Fruit fly (Drosophila melanogaster) Kc167 (cell line): ENCODE results near the gene sbm.

Experiments used
- Myc ChIP-seq: fragments of >200 bp; optimal IDR thresholded peaks from 2 replicates; lab custom pipeline; 2017; ENCODE audit warnings: missing external identifiers
- Sin3A ChIP-seq: fragments of >200 bp; optimal IDR thresholded peaks from 2 replicates; lab custom pipeline; 2018; ENCODE audit warnings: missing external identifiers
- h ChIP-seq: fragments of >200 bp; optimal IDR thresholded peaks from 3 replicates; lab custom pipeline; 2018; ENCODE audit warnings: missing external identifiers
- insv ChIP-seq: fragments of >200 bp; optimal IDR thresholded peaks from 3 replicates; lab custom pipeline; 2018; ENCODE audit warnings: missing external identifiers
- psq ChIP-seq: fragments of >200 bp; optimal IDR thresholded peaks from 2 replicates; lab custom pipeline; 2017; ENCODE audit warnings: missing external identifiers
- ttk ChIP-seq: sonication (Bioruptor generic); optimal IDR thresholded peaks from 2 replicates; lab custom pipeline; 2017; ENCODE audit warnings: missing external identifiers

Gene sbm

dm6 chrX:14603600-14604182 lies 1.3 kb upstream of the sbm start:
- TF ChIP-seq insv (lab: Kevin White, UChicago) (no peak), h (no peak), ttk (no peak), Sin3A (lab: Kevin White, UChicago) (no peak), psq (lab: Kevin White, UChicago) (no peak), Myc (lab: Kevin White, UChicago) (no peak)

- TF ChIP-seq ttk (no peak), Myc (lab: Kevin White, UChicago) (no peak), Sin3A (lab: Kevin White, UChicago) (no peak)
Measured at dm6 chrX:14601922-14602321, 458 bp downstream of the sbm start.

- no peak for TF ChIP-seq h
- no peak for TF ChIP-seq insv (lab: Kevin White, UChicago)
- no peak for TF ChIP-seq Myc (lab: Kevin White, UChicago)
- no peak for TF ChIP-seq psq (lab: Kevin White, UChicago)
- TF ChIP-seq ttk: no peak
- TF ChIP-seq Sin3A (lab: Kevin White, UChicago): no peak
Measured at dm6 chrX:14599431-14599830, 2.9 kb downstream of the sbm start.

dm6 chrX:14598706-14599105 lies 3.7 kb downstream of the sbm start:
- TF ChIP-seq h (no peak), psq (lab: Kevin White, UChicago) (no peak), ttk (no peak), insv (lab: Kevin White, UChicago) (no peak), Sin3A (lab: Kevin White, UChicago) (no peak), Myc (lab: Kevin White, UChicago) (no peak)

dm6 chrX:14593091-14593490 lies 9.3 kb downstream of the sbm start:
- TF ChIP-seq insv (lab: Kevin White, UChicago): no peak
- no peak for TF ChIP-seq ttk
- TF ChIP-seq psq (lab: Kevin White, UChicago): no peak
- no peak for TF ChIP-seq h
- TF ChIP-seq Myc (lab: Kevin White, UChicago): no peak
- TF ChIP-seq Sin3A (lab: Kevin White, UChicago): no peak

- TF ChIP-seq Myc (lab: Kevin White, UChicago): no peak
- no peak for TF ChIP-seq Sin3A (lab: Kevin White, UChicago)
Measured at dm6 chrX:14591491-14591890, 10.9 kb downstream of the sbm start.

dm6 chrX:14588996-14589621 lies 13.3 kb downstream of the sbm start:
- TF ChIP-seq Myc (lab: Kevin White, UChicago): no peak
- no peak for TF ChIP-seq psq (lab: Kevin White, UChicago)
- TF ChIP-seq Sin3A (lab: Kevin White, UChicago): no peak
- TF ChIP-seq h: no peak
- TF ChIP-seq ttk: no peak
- TF ChIP-seq insv (lab: Kevin White, UChicago): no peak

- TF ChIP-seq Myc (lab: Kevin White, UChicago) (no peak), psq (lab: Kevin White, UChicago) (no peak), h (no peak), ttk (no peak), Sin3A (lab: Kevin White, UChicago) (no peak), insv (lab: Kevin White, UChicago) (no peak)
Measured at dm6 chrX:14588509-14588908, 13.9 kb downstream of the sbm start.

- TF ChIP-seq Sin3A (lab: Kevin White, UChicago): no peak
- no peak for TF ChIP-seq h
- no peak for TF ChIP-seq ttk
- TF ChIP-seq insv (lab: Kevin White, UChicago): no peak
- no peak for TF ChIP-seq Myc (lab: Kevin White, UChicago)
- no peak for TF ChIP-seq psq (lab: Kevin White, UChicago)
Measured at dm6 chrX:14585263-14585662, 17.1 kb downstream of the sbm start.

dm6 chrX:14582784-14583699 lies 19.3 kb downstream of the sbm start, which contains the start of the genes mRpS25 and nmdyn-D6:
Gene mRpS25, minus strand, starts transcription at chrX:14582982.
Gene nmdyn-D6, plus strand, starts transcription at chrX:14583677.
- no peak for TF ChIP-seq psq (lab: Kevin White, UChicago)
- TF ChIP-seq insv (lab: Kevin White, UChicago): no peak
- TF ChIP-seq Myc (lab: Kevin White, UChicago): no peak
- no peak for TF ChIP-seq ttk
- TF ChIP-seq Sin3A (lab: Kevin White, UChicago): no peak
- no peak for TF ChIP-seq h

- TF ChIP-seq Sin3A (lab: Kevin White, UChicago) (no peak), Myc (lab: Kevin White, UChicago) (no peak), insv (lab: Kevin White, UChicago) (no peak), psq (lab: Kevin White, UChicago) (no peak), ttk (no peak), h (no peak)
Measured at dm6 chrX:14580359-14580961, 21.9 kb downstream of the sbm start, which contains the start of gene CG14414. Gene CG14414, plus strand, starts transcription at chrX:14580600.
